Worm (Caenorhabditis elegans) whole organism, midembryonic: ENCODE data around the gene rdl-1.

Experiments used
- T22C8.4 ChIP-seq: fragments of 200-800 bp; sonication (Bioruptor generic); IDR thresholded peaks from 2 replicates; pipeline ENCODE4 v1.3.6; 2022; ENCODE audit warnings: missing genetic modification characterization, missing compliant biosample characterization
- cog-1 ChIP-seq: sonication (generic microtip); optimal IDR thresholded peaks from 2 replicates; lab custom pipeline; 2016; ENCODE audit warnings: missing genetic modification characterization, missing compliant biosample characterization
- med-1 ChIP-seq: sonication (generic microtip); optimal IDR thresholded peaks from 2 replicates; lab custom pipeline; 2017; ENCODE audit warnings: missing genetic modification characterization, mild to moderate bottlenecking, missing compliant biosample characterization, antibody characterized with exemption, missing genetic modification reagents; ENCODE audit not compliant: insufficient read depth
- ref-1 ChIP-seq: fragments of 200-800 bp; sonication (Bioruptor generic); conservative IDR thresholded peaks from 2 replicates; pipeline ENCODE4 v1.3.6; 2022; ENCODE audit warnings: missing genetic modification reagents, missing genetic modification characterization, missing compliant biosample characterization
- tab-1 ChIP-seq: fragments of 200-800 bp; sonication (Bioruptor generic); IDR thresholded peaks from 2 replicates; pipeline ENCODE4 v1.3.6; 2022; ENCODE audit warnings: missing genetic modification characterization, missing compliant biosample characterization

DNA sequence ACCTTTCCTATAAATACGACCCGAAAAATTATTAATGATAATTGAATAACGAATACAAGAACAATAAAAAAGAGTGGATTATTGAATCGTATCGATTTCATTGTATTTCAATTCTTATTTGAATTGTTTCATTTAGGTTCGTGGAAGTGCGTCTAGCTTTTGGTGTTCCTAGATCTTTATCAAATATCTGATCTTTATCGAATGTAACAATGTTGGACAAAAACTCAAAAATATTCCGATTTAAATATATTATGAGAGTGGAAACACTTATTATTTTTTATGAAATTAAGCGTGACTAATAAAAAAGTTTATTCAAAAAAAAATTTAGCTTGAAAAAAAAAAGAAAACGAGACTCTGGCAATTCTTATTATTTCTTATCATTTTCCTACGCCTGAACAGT lies 38.1 kb downstream of the rdl-1 start, which contains the start of the genes C50F7.9 and C50F7.3:
- TF ChIP-seq cog-1 (no peak), med-1 (GFP tag; lab: Kevin White, UChicago) (no peak), T22C8.4 (no peak), ref-1 (GFP tag; lab: Robert Waterston, UW) (no peak), tab-1 (GFP tag; lab: Robert Waterston, UW) (no peak)
